Worm (Caenorhabditis elegans) whole organism, L1 larva: Measurements from ENCODE around the gene str-146.

ENCODE experiments used
- F16B12.6 ChIP-seq: fragments of 150-350 bp; optimal IDR thresholded peaks from 2 replicates; lab custom pipeline; 2014; ENCODE audit warnings: missing biosample characterization, missing genetic modification characterization
- aha-1 ChIP-seq: fragments of 150-350 bp; optimal IDR thresholded peaks from 2 replicates; lab custom pipeline; 2014; ENCODE audit warnings: missing biosample characterization, missing genetic modification characterization
- blmp-1 ChIP-seq: fragments of 150-350 bp; optimal IDR thresholded peaks from 2 replicates; lab custom pipeline; 2014; ENCODE audit warnings: missing biosample characterization, missing genetic modification characterization
- ceh-8 ChIP-seq: fragments of 200-800 bp; sonication (Bioruptor generic); optimal IDR thresholded peaks from 2 replicates; lab custom pipeline; 2018; ENCODE audit warnings: mild to moderate bottlenecking, missing genetic modification characterization, moderate library complexity, missing compliant biosample characterization
- ceh-82 ChIP-seq, 3 experiments: fragments of 150-350 bp in 1 of 3; sonication (generic microtip) in 2 of 3; optimal IDR thresholded peaks; 2 replicates each; lab custom pipeline; 2014 to 2017; ENCODE audit warnings: missing biosample characterization in 3 of 3, missing genetic modification characterization in 3 of 3
- ceh-90 ChIP-seq: sonication (generic microtip); optimal IDR thresholded peaks from 2 replicates; lab custom pipeline; 2016; ENCODE audit warnings: missing genetic modification characterization, missing compliant biosample characterization
- dpl-1 ChIP-seq, 3 experiments: fragments of 150-350 bp in 2 of 3; sonication (generic microtip) in 1 of 3; optimal IDR thresholded peaks; 2 replicates each; lab custom pipeline; 2014 to 2017; ENCODE audit warnings: missing biosample characterization in 3 of 3, missing genetic modification characterization in 3 of 3, missing genetic modification reagents in 3 of 3
- dsc-1 ChIP-seq: sonication (generic microtip); optimal IDR thresholded peaks from 2 replicates; lab custom pipeline; 2016; ENCODE audit warnings: mild to moderate bottlenecking, missing genetic modification characterization, missing compliant biosample characterization
- efl-1 ChIP-seq, 4 experiments: fragments of 150-350 bp; optimal IDR thresholded peaks in 3 of 4; peaks in 1 of 4; 1 replicate in 1 of 4; 2 replicates in 3 of 4; lab custom pipeline; 2014; ENCODE audit warnings: missing biosample characterization in 2 of 4, missing genetic modification characterization in 2 of 4, missing genetic modification reagents in 2 of 4
- efl-3 ChIP-seq: fragments of 200-800 bp; sonication (Bioruptor generic); optimal IDR thresholded peaks from 2 replicates; lab custom pipeline; 2018; ENCODE audit warnings: mild to moderate bottlenecking, missing genetic modification characterization, missing compliant biosample characterization
- elt-2 ChIP-seq: sonication (generic microtip); optimal IDR thresholded peaks from 2 replicates; lab custom pipeline; 2016; ENCODE audit warnings: missing genetic modification characterization, mild to moderate bottlenecking, inconsistent platforms, missing compliant biosample characterization, missing genetic modification reagents
- ets-5 ChIP-seq: fragments of 200-800 bp; sonication (Bioruptor generic); IDR thresholded peaks from 2 replicates; pipeline ENCODE4 v1.3.6; 2022; ENCODE audit warnings: missing genetic modification characterization, missing compliant biosample characterization
- fkh-8 ChIP-seq: sonication (generic microtip); optimal IDR thresholded peaks from 2 replicates; lab custom pipeline; 2016; ENCODE audit warnings: mild to moderate bottlenecking, missing genetic modification characterization, missing compliant biosample characterization
- grh-1 ChIP-seq: fragments of 200-800 bp; sonication (Bioruptor generic); IDR thresholded peaks from 2 replicates; pipeline ENCODE4 v1.3.6; 2022; ENCODE audit warnings: missing genetic modification reagents, missing genetic modification characterization, missing compliant biosample characterization
- irx-1 ChIP-seq: sonication (generic microtip); optimal IDR thresholded peaks from 2 replicates; lab custom pipeline; 2016; ENCODE audit warnings: missing genetic modification characterization, missing compliant biosample characterization
- lin-15B ChIP-seq: fragments of 150-350 bp; sonication (generic microtip); optimal IDR thresholded peaks from 3 replicates; lab custom pipeline; 2014; ENCODE audit warnings: missing biosample characterization, missing genetic modification characterization
- lin-35 ChIP-seq, 2 experiments: fragments of 150-350 bp; optimal IDR thresholded peaks; 2 replicates each; lab custom pipeline; 2014; ENCODE audit warnings: missing biosample characterization in 2 of 2, missing genetic modification characterization in 2 of 2, missing genetic modification reagents in 2 of 2
- lin-39 ChIP-seq: fragments of 150-350 bp; optimal IDR thresholded peaks from 2 replicates; lab custom pipeline; 2014; ENCODE audit warnings: missing biosample characterization, missing genetic modification reagents, missing genetic modification characterization
- lir-3 ChIP-seq: sonication (generic microtip); optimal IDR thresholded peaks from 2 replicates; lab custom pipeline; 2016; ENCODE audit warnings: mild to moderate bottlenecking, missing genetic modification characterization, moderate library complexity, missing compliant biosample characterization; ENCODE audit not compliant: poor library complexity
- lsy-2 ChIP-seq, 2 experiments: fragments of 150-350 bp; optimal IDR thresholded peaks; 2 replicates each; lab custom pipeline; 2014; ENCODE audit warnings: missing biosample characterization in 2 of 2, missing genetic modification characterization in 2 of 2
- mep-1 ChIP-seq: fragments of 150-350 bp; optimal IDR thresholded peaks from 2 replicates; lab custom pipeline; 2014; ENCODE audit warnings: missing biosample characterization, missing genetic modification characterization
- nhr-19 ChIP-seq: fragments of 200-800 bp; sonication (Bioruptor generic); conservative IDR thresholded peaks from 2 replicates; pipeline ENCODE4 v1.3.6; 2022; ENCODE audit warnings: missing genetic modification characterization, missing compliant biosample characterization
- nhr-20 ChIP-seq: sonication (generic microtip); optimal IDR thresholded peaks from 2 replicates; lab custom pipeline; 2016; ENCODE audit warnings: mild to moderate bottlenecking, missing genetic modification characterization, missing compliant biosample characterization
- nhr-76 ChIP-seq: sonication (generic microtip); optimal IDR thresholded peaks from 2 replicates; lab custom pipeline; 2017; ENCODE audit warnings: missing biosample characterization, missing genetic modification characterization
- nhr-85 ChIP-seq: sonication (generic microtip); peaks from one replicate; lab custom pipeline; 2016; ENCODE audit warnings: missing genetic modification characterization, inconsistent platforms, missing compliant biosample characterization
- nhr-90 ChIP-seq: sonication (generic microtip); optimal IDR thresholded peaks from 2 replicates; lab custom pipeline; 2016; ENCODE audit warnings: mild to moderate bottlenecking, missing genetic modification characterization, missing compliant biosample characterization; ENCODE audit not compliant: poor library complexity
- pag-3 ChIP-seq: sonication (generic microtip); optimal IDR thresholded peaks from 2 replicates; lab custom pipeline; 2017; ENCODE audit warnings: missing genetic modification characterization, mild to moderate bottlenecking, missing compliant biosample characterization, antibody characterized with exemption, borderline replicate concordance; ENCODE audit not compliant: insufficient read depth
- snpc-4 ChIP-seq: fragments of 150-350 bp; optimal IDR thresholded peaks from 2 replicates; lab custom pipeline; 2014; ENCODE audit warnings: missing biosample characterization, missing genetic modification characterization
- sptf-1 ChIP-seq: fragments of 150-350 bp; optimal IDR thresholded peaks from 2 replicates; lab custom pipeline; 2014; ENCODE audit warnings: missing biosample characterization, missing genetic modification characterization
- swsn-7 ChIP-seq: sonication (generic microtip); optimal IDR thresholded peaks from 2 replicates; lab custom pipeline; 2016; ENCODE audit warnings: missing genetic modification characterization, missing compliant biosample characterization
- tlp-1 ChIP-seq: fragments of 150-350 bp; optimal IDR thresholded peaks from 2 replicates; lab custom pipeline; 2014; ENCODE audit warnings: missing biosample characterization, missing genetic modification characterization
- unc-130 ChIP-seq: fragments of 150-350 bp; optimal IDR thresholded peaks from 2 replicates; lab custom pipeline; 2017; ENCODE audit warnings: missing biosample characterization, missing genetic modification characterization, inconsistent platforms
- unc-30 ChIP-seq: sonication (generic microtip); optimal IDR thresholded peaks from 2 replicates; lab custom pipeline; 2017; ENCODE audit warnings: missing biosample characterization, missing genetic modification characterization
- xbp-1 ChIP-seq: sonication (generic microtip); optimal IDR thresholded peaks from 2 replicates; lab custom pipeline; 2016; ENCODE audit warnings: missing genetic modification characterization, missing compliant biosample characterization
- ztf-11 ChIP-seq, 2 experiments: sonication (generic microtip); optimal IDR thresholded peaks; 2 replicates each; lab custom pipeline; 2016 to 2017; ENCODE audit warnings: missing genetic modification characterization in 2 of 2, missing biosample characterization in 1 of 2, missing compliant biosample characterization in 1 of 2

str-146 gene

ce11 chrV:8095378-8095777 lies at the start of gene str-146:
TSS of gene str-146 (minus strand) at chrV:8095478.
- TF ChIP-seq mep-1 (tag; lab: Kevin White, UChicago) = no peak
- no peak for TF ChIP-seq F16B12.6 (tag; lab: Kevin White, UChicago)
- TF ChIP-seq irx-1 (tag; lab: Kevin White, UChicago) = no peak
- no peak for TF ChIP-seq nhr-90 (tag; lab: Kevin White, UChicago)
- no peak for TF ChIP-seq lin-39 (tag; lab: Kevin White, UChicago)
- TF ChIP-seq blmp-1 (tag; lab: Kevin White, UChicago) = no peak
- no peak for TF ChIP-seq ceh-82 (tag; optimal IDR thresholded peaks at IDR 0.05; lab: Kevin White, UChicago)
- TF ChIP-seq fkh-8 (tag; lab: Kevin White, UChicago) = no peak
- no peak for TF ChIP-seq xbp-1 (tag; lab: Kevin White, UChicago)
- TF ChIP-seq nhr-20 = no peak

DNA sequence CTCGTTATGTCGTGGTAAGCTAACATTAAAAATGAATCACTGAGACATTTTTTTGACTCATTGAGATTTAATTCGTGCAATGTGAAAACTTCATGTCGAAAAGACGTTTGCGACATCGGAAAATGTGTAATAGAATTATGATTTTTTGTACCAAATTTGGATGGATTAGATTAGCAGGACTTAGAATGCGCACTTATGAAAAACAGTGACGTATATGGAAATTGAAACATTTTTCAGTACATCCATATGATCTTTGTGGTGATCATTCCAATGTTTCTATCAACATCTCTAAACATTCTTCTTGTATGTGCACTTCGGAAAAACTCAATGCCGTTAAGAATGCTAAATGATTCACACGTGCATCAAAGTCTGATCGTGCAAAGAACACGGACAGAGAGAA lies 49.2 kb upstream of the str-146 start:
- TF ChIP-seq dsc-1 (tag; lab: Kevin White, UChicago) (peak; percentile 2), ceh-8 (GFP tag; lab: Kevin White, UChicago) (no peak)
- TF ChIP-seq, all 84 proteins: peak for 1

DNA sequence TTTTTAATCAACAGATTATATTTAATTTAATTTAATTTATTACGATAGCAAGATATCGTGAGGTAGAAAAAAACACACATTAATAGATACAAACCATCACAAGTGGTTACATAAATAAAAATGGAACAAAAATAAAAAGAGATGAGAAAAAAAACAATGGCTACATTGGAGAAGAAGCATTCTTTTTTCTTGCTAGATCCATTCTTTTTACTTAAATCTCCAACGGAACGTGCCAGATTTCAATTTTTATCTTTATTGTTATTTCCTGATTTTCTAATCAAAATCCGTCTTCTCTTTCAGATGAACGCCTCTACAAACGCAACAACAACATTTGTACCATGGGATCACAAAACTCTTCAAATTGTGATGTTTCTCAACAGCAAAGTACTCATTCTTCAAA lies 48.3 kb upstream of the str-146 start, which contains the start of gene D1014.2:
TSS of gene D1014.2 (plus strand) at position 301 of the 400 bp plus-strand sequence.
- no peak for TF ChIP-seq ztf-11 (tag; optimal IDR thresholded peaks at IDR 0.05; lab: Kevin White, UChicago)
- TF ChIP-seq tlp-1 = no peak
- no peak for TF ChIP-seq lin-15B
- TF ChIP-seq ceh-8 (GFP tag; lab: Kevin White, UChicago) = no peak
- no peak for TF ChIP-seq lin-35 (GFP tag; optimal IDR thresholded peaks at IDR 0.05; lab: Kevin White, UChicago)
- TF ChIP-seq ceh-90 = no peak
- TF ChIP-seq dpl-1 (GFP tag; optimal IDR thresholded peaks at IDR 0.05; lab: Kevin White, UChicago) = no peak
- no peak for TF ChIP-seq pag-3 (tag; lab: Kevin White, UChicago)
- TF ChIP-seq aha-1 (tag; lab: Kevin White, UChicago) = no peak
- TF ChIP-seq efl-1 (optimal IDR thresholded peaks at IDR 0.05; lab: Kevin White, UChicago) = no peak
- TF ChIP-seq efl-1 (GFP tag; optimal IDR thresholded peaks at IDR 0.05 in 1 of 2; lab: Kevin White, UChicago) = no peak
- TF ChIP-seq unc-30 (tag; lab: Kevin White, UChicago) = no peak
- no peak for TF ChIP-seq nhr-19 (GFP tag; lab: Robert Waterston, UW)
- no peak for TF ChIP-seq swsn-7
- TF ChIP-seq unc-130 (tag; lab: Kevin White, UChicago) = no peak
- TF ChIP-seq ets-5 (GFP tag; lab: Robert Waterston, UW) = no peak
- TF ChIP-seq sptf-1 (tag; lab: Kevin White, UChicago) = no peak
- no peak for TF ChIP-seq lsy-2 (tag; optimal IDR thresholded peaks at IDR 0.05; lab: Kevin White, UChicago)
- no peak for TF ChIP-seq efl-3
- no peak for TF ChIP-seq nhr-20
- no peak for TF ChIP-seq lir-3

DNA sequence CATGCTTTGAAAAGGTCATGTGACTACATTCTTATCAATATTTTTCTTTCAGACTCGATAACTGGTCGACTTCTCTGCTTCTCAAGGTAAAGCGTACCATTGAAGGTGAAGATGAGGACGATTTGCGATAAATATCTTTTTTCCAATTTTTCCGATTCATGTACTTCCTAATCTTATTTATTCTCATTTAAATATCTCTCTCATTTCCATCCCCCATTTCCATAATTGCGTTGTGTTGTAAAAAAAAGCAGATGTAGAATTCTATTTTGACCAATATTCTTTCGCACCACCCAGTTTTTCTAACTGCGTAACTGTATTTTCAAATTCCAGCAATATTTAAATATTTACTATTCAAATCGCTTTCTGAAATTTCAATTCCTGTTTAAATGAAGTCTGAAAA lies 37.6 kb upstream of the str-146 start, which contains the start of gene D1014.4:
TSS of gene D1014.4 (plus strand) at position 301 of the 400 bp plus-strand sequence.
- TF ChIP-seq nhr-76 (tag; lab: Kevin White, UChicago) (no peak), nhr-85 (tag; lab: Kevin White, UChicago) (peak; percentile 15), swsn-7 (no peak), snpc-4 (no peak), mep-1 (tag; lab: Kevin White, UChicago) (no peak), grh-1 (no peak), lir-3 (no peak), nhr-20 (no peak), elt-2 (tag; lab: Kevin White, UChicago) (peak; percentile 21), lin-35 (GFP tag; optimal IDR thresholded peaks at IDR 0.05; lab: Kevin White, UChicago) (peak in 1 of 2 experiments; percentile 15)
